Worm (Caenorhabditis elegans) whole organism, L4 larva: Measurements from ENCODE around the gene C25A8.1.

ENCODE experiments used
- R02D3.7 ChIP-seq: fragments of 150-350 bp; sonication (generic microtip); optimal IDR thresholded peaks from 3 replicates; lab custom pipeline; 2014; ENCODE audit warnings: missing biosample characterization, missing genetic modification characterization
- T26A8.4 ChIP-seq: fragments of 200-800 bp; sonication (Bioruptor generic); IDR thresholded peaks from 2 replicates; pipeline ENCODE4 v1.3.6; 2022; ENCODE audit warnings: missing genetic modification characterization, missing compliant biosample characterization
- Y5F2A.4 ChIP-seq: fragments of 200-800 bp; sonication (Bioruptor generic); optimal IDR thresholded peaks from 2 replicates; lab custom pipeline; 2018; ENCODE audit warnings: mild to moderate bottlenecking, missing genetic modification characterization, missing compliant biosample characterization
- ZK337.2 ChIP-seq: fragments of 200-800 bp; sonication (Bioruptor generic); IDR thresholded peaks from 2 replicates; pipeline ENCODE4 v1.3.6; 2022; ENCODE audit warnings: missing genetic modification reagents, missing genetic modification characterization, missing compliant biosample characterization
- ZK546.5 ChIP-seq, 2 experiments: sonication (generic microtip); optimal IDR thresholded peaks; 2 replicates each; lab custom pipeline; 2017; ENCODE audit warnings: missing biosample characterization in 2 of 2, missing genetic modification characterization in 2 of 2
- aha-1 ChIP-seq: fragments of 150-350 bp; peaks from one replicate; lab custom pipeline; 2014; ENCODE audit warnings: missing biosample characterization, missing genetic modification characterization
- ceh-28 ChIP-seq: fragments of 150-350 bp; optimal IDR thresholded peaks from 2 replicates; lab custom pipeline; 2014; ENCODE audit warnings: missing biosample characterization, missing genetic modification reagents, missing genetic modification characterization
- ceh-32 ChIP-seq: sonication (generic microtip); optimal IDR thresholded peaks from 2 replicates; lab custom pipeline; 2016; ENCODE audit warnings: mild to moderate bottlenecking, missing genetic modification characterization, missing compliant biosample characterization; ENCODE audit not compliant: poor library complexity
- ceh-44 ChIP-seq: fragments of 200-800 bp; sonication (Bioruptor generic); IDR thresholded peaks from 2 replicates; pipeline ENCODE4 v1.3.6; 2022; ENCODE audit warnings: missing genetic modification reagents, missing genetic modification characterization, missing compliant biosample characterization
- ceh-82 ChIP-seq: sonication (generic microtip); optimal IDR thresholded peaks from 2 replicates; lab custom pipeline; 2017; ENCODE audit warnings: missing biosample characterization, missing genetic modification characterization
- ctbp-1 ChIP-seq: fragments of 200-800 bp; sonication (Bioruptor generic); IDR thresholded peaks from 2 replicates; pipeline ENCODE4 v1.3.6; 2022; ENCODE audit warnings: missing genetic modification reagents, missing genetic modification characterization, missing compliant biosample characterization
- daf-16 ChIP-seq, 3 experiments: sonication (generic microtip); optimal IDR thresholded peaks; 2 replicates each; lab custom pipeline; 2016 to 2017; ENCODE audit warnings: missing genetic modification characterization in 3 of 3, missing genetic modification reagents in 3 of 3, mild to moderate bottlenecking in 2 of 3, missing compliant biosample characterization in 2 of 3, missing biosample characterization in 1 of 3, moderate library complexity in 1 of 3
- daf-8 ChIP-seq: fragments of 200-800 bp; sonication (Bioruptor generic); IDR thresholded peaks from 2 replicates; pipeline ENCODE4 v1.3.6; 2022; ENCODE audit warnings: missing genetic modification characterization, missing compliant biosample characterization
- dmd-6 ChIP-seq: fragments of 200-800 bp; sonication (Bioruptor generic); IDR thresholded peaks from 2 replicates; pipeline ENCODE4 v1.3.6; 2022; ENCODE audit warnings: missing genetic modification reagents, missing genetic modification characterization, missing compliant biosample characterization
- dpl-1 ChIP-seq: fragments of 150-350 bp; optimal IDR thresholded peaks from 2 replicates; lab custom pipeline; 2014; ENCODE audit warnings: missing biosample characterization, missing genetic modification reagents, missing genetic modification characterization
- egl-27 ChIP-seq: sonication (generic microtip); optimal IDR thresholded peaks from 3 replicates; lab custom pipeline; 2017; ENCODE audit warnings: missing biosample characterization, missing genetic modification reagents, missing genetic modification characterization
- hlh-30 ChIP-seq: sonication (generic microtip); optimal IDR thresholded peaks from 2 replicates; lab custom pipeline; 2017; ENCODE audit warnings: antibody characterized with exemption, mild to moderate bottlenecking, missing genetic modification characterization, missing compliant biosample characterization; ENCODE audit not compliant: insufficient read depth
- lim-7 ChIP-seq: fragments of 200-800 bp; sonication (Bioruptor generic); IDR thresholded peaks from 2 replicates; pipeline ENCODE4 v1.3.6; 2022; ENCODE audit warnings: missing genetic modification characterization, missing compliant biosample characterization
- lin-15B ChIP-seq: fragments of 150-350 bp; sonication (generic microtip); optimal IDR thresholded peaks from 3 replicates; lab custom pipeline; 2014; ENCODE audit warnings: missing biosample characterization, missing genetic modification characterization
- lir-3 ChIP-seq: sonication (generic microtip); optimal IDR thresholded peaks from 2 replicates; lab custom pipeline; 2016; ENCODE audit warnings: mild to moderate bottlenecking, missing genetic modification characterization, missing compliant biosample characterization
- lsy-2 ChIP-seq, 2 experiments: fragments of 150-350 bp in 1 of 2; sonication (generic microtip) in 1 of 2; optimal IDR thresholded peaks; 2 replicates each; lab custom pipeline; 2014 to 2017; ENCODE audit warnings: missing biosample characterization in 2 of 2, missing genetic modification characterization in 2 of 2
- mdl-1 ChIP-seq, 2 experiments: fragments of 150-350 bp in 1 of 2; sonication (generic microtip) in 1 of 2; optimal IDR thresholded peaks; 2 replicates each; lab custom pipeline; 2014 to 2017; ENCODE audit warnings: missing biosample characterization in 2 of 2, missing genetic modification characterization in 2 of 2
- nhr-10 ChIP-seq: fragments of 150-350 bp; optimal IDR thresholded peaks from 2 replicates; lab custom pipeline; 2014; ENCODE audit warnings: missing biosample characterization, missing genetic modification characterization
- nhr-102 ChIP-seq: sonication (generic microtip); optimal IDR thresholded peaks from 2 replicates; lab custom pipeline; 2016; ENCODE audit warnings: mild to moderate bottlenecking, missing genetic modification characterization, moderate library complexity, missing compliant biosample characterization
- nhr-237 ChIP-seq: sonication (generic microtip); optimal IDR thresholded peaks from 2 replicates; lab custom pipeline; 2017; ENCODE audit warnings: missing biosample characterization, missing genetic modification characterization
- nhr-25 ChIP-seq: sonication (generic microtip); optimal IDR thresholded peaks from 2 replicates; lab custom pipeline; 2017; ENCODE audit warnings: missing genetic modification characterization, mild to moderate bottlenecking, missing compliant biosample characterization, antibody characterized with exemption, moderate library complexity, borderline replicate concordance; ENCODE audit not compliant: insufficient read depth
- nhr-28 ChIP-seq: fragments of 150-350 bp; optimal IDR thresholded peaks from 2 replicates; lab custom pipeline; 2014; ENCODE audit warnings: missing biosample characterization, missing genetic modification characterization
- nhr-41 ChIP-seq: fragments of 200-800 bp; sonication (Bioruptor generic); IDR thresholded peaks from 2 replicates; pipeline ENCODE4 v1.3.6; 2022; ENCODE audit warnings: missing genetic modification reagents, missing genetic modification characterization, missing compliant biosample characterization
- nhr-76 ChIP-seq: fragments of 150-350 bp; optimal IDR thresholded peaks from 2 replicates; lab custom pipeline; 2014; ENCODE audit warnings: missing biosample characterization, missing genetic modification characterization
- php-3 ChIP-seq: fragments of 200-800 bp; sonication (Bioruptor generic); IDR thresholded peaks from 2 replicates; pipeline ENCODE4 v1.3.6; 2022; ENCODE audit warnings: missing genetic modification reagents, missing genetic modification characterization, missing compliant biosample characterization
- sdz-12 ChIP-seq: fragments of 200-800 bp; sonication (Bioruptor generic); optimal IDR thresholded peaks from 2 replicates; lab custom pipeline; 2018; ENCODE audit warnings: mild to moderate bottlenecking, missing genetic modification characterization, missing compliant biosample characterization
- spr-1 ChIP-seq: sonication (generic microtip); optimal IDR thresholded peaks from 2 replicates; lab custom pipeline; 2016; ENCODE audit warnings: mild to moderate bottlenecking, missing genetic modification characterization, missing compliant biosample characterization
- tag-97 ChIP-seq: fragments of 200-800 bp; sonication (Bioruptor generic); IDR thresholded peaks from 2 replicates; pipeline ENCODE4 v1.3.6; 2022; ENCODE audit warnings: missing genetic modification characterization, missing compliant biosample characterization
- unc-130 ChIP-seq: sonication (generic microtip); optimal IDR thresholded peaks from 2 replicates; lab custom pipeline; 2016; ENCODE audit warnings: missing genetic modification reagents, missing genetic modification characterization, missing compliant biosample characterization
- vab-7 ChIP-seq: fragments of 200-800 bp; sonication (Bioruptor generic); IDR thresholded peaks from 2 replicates; pipeline ENCODE4 v1.3.6; 2022; ENCODE audit warnings: missing genetic modification reagents, missing genetic modification characterization, missing compliant biosample characterization
- zag-1 ChIP-seq: fragments of 150-350 bp; optimal IDR thresholded peaks from 2 replicates; lab custom pipeline; 2014; ENCODE audit warnings: missing biosample characterization, missing genetic modification characterization

The C25A8.1 gene

DNA sequence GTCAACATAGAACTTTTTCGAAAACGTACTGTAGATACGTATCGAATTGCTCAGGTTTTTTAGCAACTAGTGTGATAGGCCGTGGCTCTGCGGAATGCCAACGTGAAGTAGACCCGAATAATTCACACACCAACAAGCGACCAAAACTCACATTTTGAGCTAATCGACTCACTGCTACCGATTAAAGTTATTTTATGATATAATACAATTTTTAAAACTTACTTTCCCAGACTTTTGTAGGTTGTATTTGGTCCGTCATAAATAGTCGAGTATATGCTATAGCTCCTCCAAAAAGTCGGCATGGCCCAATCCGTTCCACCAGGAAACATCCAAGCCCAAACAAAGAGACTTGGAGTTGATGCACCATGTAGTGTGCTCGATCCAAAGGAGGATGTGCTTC lies at the start of gene C25A8.1:
C25A8.1 (plus strand) TSS at position 301 of the 400 bp plus-strand sequence.
- TF ChIP-seq nhr-76 (tag; lab: Kevin White, UChicago) (no peak), ctbp-1 (GFP tag; lab: Robert Waterston, UW) (no peak), nhr-41 (GFP tag; lab: Robert Waterston, UW) (no peak)
- TF ChIP-seq, all 104 proteins: peak for 0

DNA sequence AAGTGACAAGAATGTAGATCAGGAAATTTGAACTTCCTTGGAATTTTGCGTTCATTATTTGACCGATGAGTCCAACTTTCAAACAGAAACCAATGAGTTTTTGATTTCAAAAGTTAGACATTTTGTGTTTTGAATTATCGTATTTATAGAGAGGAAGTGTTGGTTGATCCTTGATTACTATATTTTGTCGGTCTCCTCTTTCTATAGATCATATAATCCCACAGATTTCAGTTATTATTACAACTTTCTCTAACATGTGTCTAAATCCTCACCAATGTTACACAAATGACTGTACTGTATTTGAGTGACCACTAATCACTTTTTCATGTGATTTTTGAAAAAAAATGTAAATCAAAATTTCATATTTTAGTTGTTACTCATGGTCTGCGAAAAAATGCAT lies 46.4 kb upstream of the C25A8.1 start, which contains the start of gene B0478.3:
B0478.3 (minus strand) TSS at position 101 of the 400 bp plus-strand sequence.
- no peak for TF ChIP-seq nhr-41 (GFP tag; lab: Robert Waterston, UW)
- no peak for TF ChIP-seq ceh-44
- TF ChIP-seq ceh-32 (tag; lab: Kevin White, UChicago), result no peak
- TF ChIP-seq dpl-1, result no peak
- TF ChIP-seq ZK546.5 (tag; optimal IDR thresholded peaks at IDR 0.05; lab: Kevin White, UChicago), result no peak
- no peak for TF ChIP-seq daf-16 (GFP tag; optimal IDR thresholded peaks at IDR 0.05; lab: Kevin White, UChicago)
- TF ChIP-seq daf-16 (tag; optimal IDR thresholded peaks at IDR 0.05; lab: Kevin White, UChicago), result no peak
- no peak for TF ChIP-seq unc-130 (GFP tag; lab: Kevin White, UChicago)
- TF ChIP-seq nhr-237 (tag; lab: Kevin White, UChicago), result no peak
- no peak for TF ChIP-seq spr-1 (tag; lab: Kevin White, UChicago)
- no peak for TF ChIP-seq nhr-102 (tag; lab: Kevin White, UChicago)
- no peak for TF ChIP-seq ceh-82
- TF ChIP-seq lim-7 (GFP tag; lab: Robert Waterston, UW), result no peak
- TF ChIP-seq lsy-2 (tag; optimal IDR thresholded peaks at IDR 0.05; lab: Kevin White, UChicago), result no peak
- no peak for TF ChIP-seq ctbp-1 (GFP tag; lab: Robert Waterston, UW)
- no peak for TF ChIP-seq T26A8.4 (GFP tag; lab: Robert Waterston, UW)

DNA sequence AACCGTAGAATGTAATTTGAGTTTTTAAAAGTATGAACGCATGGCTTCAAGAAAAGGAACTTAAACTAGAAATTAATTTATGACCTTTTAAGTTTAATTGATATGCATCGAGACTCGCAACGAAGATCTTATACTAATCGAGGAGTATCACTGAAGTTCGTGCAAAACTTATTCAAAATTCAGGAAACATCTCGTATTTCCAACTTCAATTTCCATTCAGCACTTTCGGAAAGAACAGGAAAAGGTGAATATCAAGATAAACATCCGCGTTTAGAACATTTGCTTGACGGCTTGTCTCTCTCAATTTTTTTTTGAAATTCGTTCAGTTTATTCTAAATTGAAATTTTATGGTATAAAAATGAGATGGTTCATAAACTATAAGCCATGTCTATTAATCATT lies 45.7 kb upstream of the C25A8.1 start, which contains the start of gene ZK381.2:
ZK381.2 (plus strand) TSS at position 301 of the 400 bp plus-strand sequence.
- no peak for TF ChIP-seq dmd-6 (GFP tag; lab: Robert Waterston, UW)
- no peak for TF ChIP-seq vab-7
- TF ChIP-seq lir-3 (tag; lab: Kevin White, UChicago), result no peak
- no peak for TF ChIP-seq lsy-2 (tag; optimal IDR thresholded peaks at IDR 0.05; lab: Kevin White, UChicago)
- no peak for TF ChIP-seq nhr-28 (tag; lab: Kevin White, UChicago)
- no peak for TF ChIP-seq nhr-25 (tag; lab: Kevin White, UChicago)
- TF ChIP-seq Y5F2A.4 (GFP tag; lab: Kevin White, UChicago), result no peak
- TF ChIP-seq ceh-44, result no peak

DNA sequence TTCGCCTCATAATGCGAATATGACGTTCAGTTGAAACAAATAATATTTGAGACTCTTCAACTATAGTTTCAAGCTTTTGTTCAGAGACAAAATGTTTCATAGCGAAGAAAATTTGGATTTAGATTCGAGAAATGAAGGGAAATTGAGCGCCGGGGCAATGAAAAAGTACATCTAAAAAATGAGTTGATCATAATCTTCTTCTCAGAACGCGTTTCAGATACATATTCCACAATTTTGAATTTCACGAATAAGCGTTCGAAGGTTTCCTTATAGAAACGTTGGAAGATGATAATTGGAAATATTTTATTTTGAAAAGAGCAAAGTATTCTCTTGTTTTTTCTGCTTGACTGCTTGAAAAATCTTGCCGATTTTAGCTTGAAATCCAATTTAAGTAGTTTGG lies 40.7 kb upstream of the C25A8.1 start, which contains the start of gene ZK381.8:
ZK381.8 (minus strand) TSS at position 101 of the 400 bp plus-strand sequence.
- TF ChIP-seq hlh-30 (tag; lab: Kevin White, UChicago), result no peak
- TF ChIP-seq, all 104 proteins: peak for 0

DNA sequence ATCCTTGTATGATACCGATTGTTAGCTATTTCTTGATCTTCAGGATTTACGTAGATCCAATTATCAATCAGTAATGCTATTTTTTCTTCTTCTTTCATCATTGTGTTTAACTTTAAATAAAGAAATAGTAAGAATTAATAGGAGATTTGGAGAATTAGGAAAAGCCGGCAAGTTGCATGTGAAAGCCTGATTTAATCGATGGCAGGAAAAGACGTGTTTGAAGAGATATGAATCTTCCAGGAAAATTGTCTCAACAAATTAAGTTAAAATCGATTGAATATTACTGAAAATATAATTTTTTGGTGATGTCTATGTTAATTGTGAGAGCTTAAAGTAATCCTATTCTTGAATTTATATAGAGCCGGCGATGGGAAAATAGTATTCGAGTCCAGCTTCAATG lies 39.7 kb upstream of the C25A8.1 start, which contains the start of gene ZK381.62:
ZK381.62 (minus strand) TSS at position 101 of the 400 bp plus-strand sequence.
- TF ChIP-seq aha-1, result peak; percentile 33
- no peak for TF ChIP-seq nhr-76 (tag; lab: Kevin White, UChicago)

DNA sequence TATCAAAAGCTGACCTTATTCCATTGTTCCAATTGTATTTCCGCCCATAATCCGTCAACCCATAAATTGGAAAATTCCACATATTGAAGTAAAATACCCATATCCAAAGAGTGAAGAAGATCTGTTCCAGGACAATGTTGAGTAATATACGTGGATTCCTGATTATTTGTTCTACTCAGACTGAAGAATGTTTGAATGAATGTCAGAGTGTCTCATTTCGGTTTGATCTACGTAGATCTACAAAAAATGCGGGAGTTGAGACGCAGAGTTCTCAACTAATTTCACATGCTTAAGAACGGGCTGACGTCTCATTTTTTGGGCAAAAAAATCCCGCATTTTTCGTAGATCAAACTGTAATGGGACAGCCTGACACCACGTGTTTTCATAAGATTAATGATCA lies 38.5 kb upstream of the C25A8.1 start, which contains the start of gene nhr-249:
nhr-249 (minus strand) TSS at position 101 of the 400 bp plus-strand sequence.
- TF ChIP-seq php-3, result no peak
- no peak for TF ChIP-seq sdz-12
- no peak for TF ChIP-seq ZK546.5 (tag; optimal IDR thresholded peaks at IDR 0.05; lab: Kevin White, UChicago)
- no peak for TF ChIP-seq egl-27 (tag; lab: Kevin White, UChicago)
- no peak for TF ChIP-seq nhr-41 (GFP tag; lab: Robert Waterston, UW)
- TF ChIP-seq R02D3.7, result no peak
- TF ChIP-seq nhr-10 (tag; lab: Kevin White, UChicago), result no peak
- no peak for TF ChIP-seq ZK337.2 (GFP tag; lab: Robert Waterston, UW)
- TF ChIP-seq mdl-1 (tag; optimal IDR thresholded peaks at IDR 0.05; lab: Kevin White, UChicago), result no peak
- TF ChIP-seq daf-8 (GFP tag; lab: Robert Waterston, UW), result no peak
- no peak for TF ChIP-seq ceh-28 (tag; lab: Kevin White, UChicago)
- TF ChIP-seq tag-97 (GFP tag; lab: Robert Waterston, UW), result no peak
- TF ChIP-seq daf-16 (GFP tag; optimal IDR thresholded peaks at IDR 0.05; lab: Kevin White, UChicago), result no peak
- no peak for TF ChIP-seq daf-16 (tag; optimal IDR thresholded peaks at IDR 0.05; lab: Kevin White, UChicago)
- TF ChIP-seq lin-15B, result no peak
- TF ChIP-seq T26A8.4 (GFP tag; lab: Robert Waterston, UW), result no peak
- TF ChIP-seq zag-1 (tag; lab: Kevin White, UChicago), result no peak
